Fruit fly (Drosophila melanogaster) whole organism, embryonic: ENCODE data around the gene Wsck.

Source experiments
- ATbp ChIP-seq: fragments of 200-800 bp; sonication (Bioruptor generic); optimal IDR thresholded peaks from 2 replicates; lab custom pipeline; 2017; ENCODE audit warnings: missing biosample characterization, mild to moderate bottlenecking, missing genetic modification characterization, missing genetic modification reagents
- Bdp1 ChIP-seq: fragments of 200-800 bp; sonication (Bioruptor generic); optimal IDR thresholded peaks from 3 replicates; lab custom pipeline; 2016; ENCODE audit warnings: missing biosample characterization, missing genetic modification characterization
- CG10654 ChIP-seq: fragments of 200-800 bp; sonication (Bioruptor generic); optimal IDR thresholded peaks from 2 replicates; lab custom pipeline; 2016; ENCODE audit warnings: missing biosample characterization, missing genetic modification characterization
- CG12104 ChIP-seq: fragments of 200-800 bp; sonication (Bioruptor generic); optimal IDR thresholded peaks from 3 replicates; lab custom pipeline; 2016; ENCODE audit warnings: missing biosample characterization, missing genetic modification characterization
- CG12219 ChIP-seq: fragments of 200-800 bp; sonication (Bioruptor generic); optimal IDR thresholded peaks from 3 replicates; lab custom pipeline; 2018; ENCODE audit warnings: missing biosample characterization, mild to moderate bottlenecking, missing genetic modification characterization
- CG1233 ChIP-seq: fragments of 200-800 bp; sonication (Bioruptor generic); optimal IDR thresholded peaks from 4 replicates; lab custom pipeline; 2018; ENCODE audit warnings: missing biosample characterization, mild to moderate bottlenecking, missing genetic modification characterization
- CG12391 ChIP-seq: fragments of 200-800 bp; sonication (Bioruptor generic); optimal IDR thresholded peaks from 3 replicates; lab custom pipeline; 2018; ENCODE audit warnings: missing biosample characterization, mild to moderate bottlenecking, missing genetic modification characterization, moderate library complexity
- CG13424 ChIP-seq: fragments of 200-800 bp; sonication (Bioruptor generic); optimal IDR thresholded peaks from 2 replicates; lab custom pipeline; 2019; ENCODE audit warnings: missing biosample characterization, mild to moderate bottlenecking, missing genetic modification characterization, moderate library complexity
- CG14710 ChIP-seq: fragments of 200-800 bp; sonication (Bioruptor generic); optimal IDR thresholded peaks from 3 replicates; lab custom pipeline; 2019; ENCODE audit warnings: missing biosample characterization, mild to moderate bottlenecking, missing genetic modification characterization, moderate library complexity
- CG15479 ChIP-seq: fragments of 200-800 bp; sonication (Bioruptor generic); optimal IDR thresholded peaks from 3 replicates; lab custom pipeline; 2019; ENCODE audit warnings: missing biosample characterization, mild to moderate bottlenecking, missing genetic modification characterization, moderate library complexity
- CG17568 ChIP-seq: fragments of 200-800 bp; sonication (Bioruptor generic); optimal IDR thresholded peaks from 2 replicates; lab custom pipeline; 2018; ENCODE audit warnings: missing biosample characterization, mild to moderate bottlenecking, missing genetic modification characterization, moderate library complexity
- CG31388 ChIP-seq: fragments of 200-800 bp; sonication (Bioruptor generic); optimal IDR thresholded peaks from 2 replicates; lab custom pipeline; 2016; ENCODE audit warnings: missing biosample characterization, missing genetic modification characterization
- CG31441 ChIP-seq: fragments of 200-800 bp; sonication (Bioruptor generic); IDR thresholded peaks from 2 replicates; pipeline ENCODE4 v1.3.6; 2022; ENCODE audit warnings: missing biosample characterization, missing genetic modification characterization
- CG3163 ChIP-seq: fragments of 200-800 bp; sonication (Bioruptor generic); optimal IDR thresholded peaks from 3 replicates; lab custom pipeline; 2016; ENCODE audit warnings: missing biosample characterization, missing genetic modification characterization
- CG34376 ChIP-seq: fragments of 200-800 bp; sonication (Bioruptor generic); optimal IDR thresholded peaks from 2 replicates; lab custom pipeline; 2018; ENCODE audit warnings: missing biosample characterization, mild to moderate bottlenecking, missing genetic modification characterization
- CG3847 ChIP-seq: fragments of 200-800 bp; sonication (Bioruptor generic); IDR thresholded peaks from 2 replicates; pipeline ENCODE4 v1.3.6; 2022; ENCODE audit warnings: missing biosample characterization, missing genetic modification characterization
- CG6654 ChIP-seq: fragments of 200-800 bp; sonication (Bioruptor generic); optimal IDR thresholded peaks from 2 replicates; lab custom pipeline; 2017; ENCODE audit warnings: missing biosample characterization, mild to moderate bottlenecking, missing genetic modification characterization
- CG7271 ChIP-seq: fragments of 200-800 bp; sonication (Bioruptor generic); optimal IDR thresholded peaks from 2 replicates; lab custom pipeline; 2018; ENCODE audit warnings: missing biosample characterization, mild to moderate bottlenecking, missing genetic modification characterization, moderate library complexity
- CG7357 ChIP-seq: fragments of 200-800 bp; sonication (Bioruptor generic); IDR thresholded peaks from 3 replicates; pipeline ENCODE4 v1.3.6; 2022; ENCODE audit warnings: missing biosample characterization, missing genetic modification characterization
- CG8478 ChIP-seq: fragments of >200 bp; optimal IDR thresholded peaks from 2 replicates; lab custom pipeline; 2018
- CTCF ChIP-seq: fragments of 200-800 bp; sonication (Bioruptor generic); optimal IDR thresholded peaks from 2 replicates; lab custom pipeline; 2017; ENCODE audit warnings: missing biosample characterization, mild to moderate bottlenecking, missing genetic modification characterization, moderate library complexity
- Doc3 ChIP-seq: fragments of 200-800 bp; sonication (Bioruptor generic); IDR thresholded peaks from 3 replicates; pipeline ENCODE4 v1.3.6; 2022; ENCODE audit warnings: missing biosample characterization, missing genetic modification characterization; ENCODE audit not compliant: partially characterized antibody
- Ets97D ChIP-seq: fragments of 200-800 bp; sonication (Bioruptor generic); optimal IDR thresholded peaks from 3 replicates; lab custom pipeline; 2016; ENCODE audit warnings: missing biosample characterization, missing genetic modification characterization
- Fer3 ChIP-seq: fragments of 200-800 bp; sonication (Bioruptor generic); optimal IDR thresholded peaks from 2 replicates; lab custom pipeline; 2018; ENCODE audit warnings: missing biosample characterization, mild to moderate bottlenecking, missing genetic modification characterization, moderate library complexity
- HLH54F ChIP-seq: fragments of 200-800 bp; sonication (Bioruptor generic); optimal IDR thresholded peaks from 3 replicates; lab custom pipeline; 2016; ENCODE audit warnings: missing biosample characterization, missing genetic modification characterization
- Hr3 ChIP-seq: fragments of 200-800 bp; sonication (Bioruptor generic); optimal IDR thresholded peaks from 3 replicates; lab custom pipeline; 2016; ENCODE audit warnings: missing biosample characterization, missing genetic modification characterization
- MBD-R2 ChIP-seq: fragments of 200-800 bp; sonication (Bioruptor generic); IDR thresholded peaks from 2 replicates; pipeline ENCODE4 v1.3.6; 2022; ENCODE audit warnings: missing biosample characterization, missing genetic modification characterization
- MESR4 ChIP-seq: fragments of 200-800 bp; sonication (Bioruptor generic); optimal IDR thresholded peaks from 2 replicates; lab custom pipeline; 2018; ENCODE audit warnings: missing biosample characterization, mild to moderate bottlenecking, missing genetic modification characterization, moderate library complexity
- NC2α ChIP-seq: fragments of 200-800 bp; sonication (Bioruptor generic); optimal IDR thresholded peaks from 2 replicates; lab custom pipeline; 2016; ENCODE audit warnings: missing biosample characterization, missing genetic modification characterization
- NK7.1 ChIP-seq: fragments of 200-800 bp; sonication (Bioruptor generic); optimal IDR thresholded peaks from 3 replicates; lab custom pipeline; 2016; ENCODE audit warnings: missing biosample characterization, missing genetic modification characterization
- Spps ChIP-seq: fragments of 200-800 bp; sonication (Bioruptor generic); optimal IDR thresholded peaks from 2 replicates; lab custom pipeline; 2018; ENCODE audit warnings: missing biosample characterization, mild to moderate bottlenecking, missing genetic modification characterization
- bigmax ChIP-seq: fragments of 200-800 bp; sonication (Bioruptor generic); optimal IDR thresholded peaks from 2 replicates; lab custom pipeline; 2018; ENCODE audit warnings: missing biosample characterization, mild to moderate bottlenecking, missing genetic modification characterization
- br ChIP-seq: fragments of >200 bp; optimal IDR thresholded peaks from 2 replicates; lab custom pipeline; 2017
- btn ChIP-seq: fragments of 200-800 bp; sonication (Bioruptor generic); optimal IDR thresholded peaks from 2 replicates; lab custom pipeline; 2016; ENCODE audit warnings: missing biosample characterization, missing genetic modification characterization
- cg ChIP-seq: fragments of 200-800 bp; sonication (Bioruptor generic); optimal IDR thresholded peaks from 3 replicates; lab custom pipeline; 2019; ENCODE audit warnings: missing biosample characterization, mild to moderate bottlenecking, missing genetic modification characterization, moderate library complexity
- crc ChIP-seq: fragments of 200-800 bp; sonication (Bioruptor generic); optimal IDR thresholded peaks from 2 replicates; lab custom pipeline; 2016; ENCODE audit warnings: missing biosample characterization, missing genetic modification characterization
- croc ChIP-seq: fragments of 200-800 bp; sonication (Bioruptor generic); conservative IDR thresholded peaks from 3 replicates; pipeline ENCODE4 v1.3.6; 2022; ENCODE audit warnings: missing biosample characterization, missing genetic modification characterization
- dimm ChIP-seq: fragments of 200-800 bp; sonication (Bioruptor generic); IDR thresholded peaks from 2 replicates; pipeline ENCODE4 v1.3.6; 2022; ENCODE audit warnings: missing biosample characterization, missing genetic modification characterization
- ems ChIP-seq: fragments of 200-800 bp; sonication (Bioruptor generic); optimal IDR thresholded peaks from 3 replicates; lab custom pipeline; 2016; ENCODE audit warnings: missing biosample characterization, missing genetic modification characterization
- en ChIP-seq: fragments of 200-800 bp; sonication (Bioruptor generic); optimal IDR thresholded peaks from 2 replicates; lab custom pipeline; 2016; ENCODE audit warnings: missing biosample characterization, missing genetic modification characterization
- gsb ChIP-seq: fragments of 200-800 bp; sonication (Bioruptor generic); IDR thresholded peaks from 2 replicates; pipeline ENCODE4 v1.3.6; 2022; ENCODE audit warnings: missing biosample characterization, missing genetic modification characterization
- inv ChIP-seq: fragments of 200-800 bp; sonication (Bioruptor generic); IDR thresholded peaks from 2 replicates; pipeline ENCODE4 v1.3.6; 2022; ENCODE audit warnings: missing biosample characterization, missing genetic modification characterization; ENCODE audit not compliant: partially characterized antibody
- lilli ChIP-seq: fragments of 200-800 bp; sonication (Bioruptor generic); optimal IDR thresholded peaks from 3 replicates; lab custom pipeline; 2016; ENCODE audit warnings: missing biosample characterization, missing genetic modification characterization
- nom ChIP-seq: fragments of 200-800 bp; sonication (Bioruptor generic); optimal IDR thresholded peaks from 2 replicates; lab custom pipeline; 2017; ENCODE audit warnings: missing biosample characterization, missing genetic modification characterization, mild to moderate bottlenecking, moderate library complexity, missing genetic modification reagents
- phol ChIP-seq: fragments of 200-800 bp; sonication (Bioruptor generic); optimal IDR thresholded peaks from 3 replicates; lab custom pipeline; 2018; ENCODE audit warnings: missing biosample characterization, mild to moderate bottlenecking, missing genetic modification characterization, moderate library complexity
- rib ChIP-seq: fragments of 200-800 bp; sonication (Bioruptor generic); IDR thresholded peaks from 2 replicates; pipeline ENCODE4 v1.3.6; 2022; ENCODE audit warnings: missing biosample characterization, missing genetic modification characterization
- run ChIP-seq: fragments of 200-800 bp; sonication (Bioruptor generic); optimal IDR thresholded peaks from 3 replicates; lab custom pipeline; 2018; ENCODE audit warnings: missing biosample characterization, mild to moderate bottlenecking, missing genetic modification characterization
- schlank ChIP-seq: fragments of 200-800 bp; sonication (Bioruptor generic); optimal IDR thresholded peaks from 2 replicates; lab custom pipeline; 2018; ENCODE audit warnings: missing biosample characterization, mild to moderate bottlenecking, missing genetic modification characterization
- sim ChIP-seq: fragments of 200-800 bp; sonication (Bioruptor generic); IDR thresholded peaks from 2 replicates; pipeline ENCODE4 v1.3.6; 2022; ENCODE audit warnings: missing biosample characterization, missing genetic modification characterization
- so ChIP-seq: fragments of 200-800 bp; sonication (Bioruptor generic); IDR thresholded peaks from 3 replicates; pipeline ENCODE4 v1.3.6; 2022; ENCODE audit warnings: missing biosample characterization, missing genetic modification characterization
- tll ChIP-seq, 2 experiments: fragments of 200-800 bp in 1 of 2; fragments of >200 bp in 1 of 2; sonication (Bioruptor generic) in 1 of 2; optimal IDR thresholded peaks; 2 replicates each; lab custom pipeline; 2017 to 2019; ENCODE audit warnings: missing biosample characterization in 2 of 2, missing genetic modification characterization in 2 of 2, mild to moderate bottlenecking in 1 of 2, moderate library complexity in 1 of 2
- zen ChIP-seq: fragments of 200-800 bp; sonication (Bioruptor generic); optimal IDR thresholded peaks from 3 replicates; lab custom pipeline; 2018; ENCODE audit warnings: missing biosample characterization, mild to moderate bottlenecking, missing genetic modification characterization, moderate library complexity

Gene Wsck

DNA sequence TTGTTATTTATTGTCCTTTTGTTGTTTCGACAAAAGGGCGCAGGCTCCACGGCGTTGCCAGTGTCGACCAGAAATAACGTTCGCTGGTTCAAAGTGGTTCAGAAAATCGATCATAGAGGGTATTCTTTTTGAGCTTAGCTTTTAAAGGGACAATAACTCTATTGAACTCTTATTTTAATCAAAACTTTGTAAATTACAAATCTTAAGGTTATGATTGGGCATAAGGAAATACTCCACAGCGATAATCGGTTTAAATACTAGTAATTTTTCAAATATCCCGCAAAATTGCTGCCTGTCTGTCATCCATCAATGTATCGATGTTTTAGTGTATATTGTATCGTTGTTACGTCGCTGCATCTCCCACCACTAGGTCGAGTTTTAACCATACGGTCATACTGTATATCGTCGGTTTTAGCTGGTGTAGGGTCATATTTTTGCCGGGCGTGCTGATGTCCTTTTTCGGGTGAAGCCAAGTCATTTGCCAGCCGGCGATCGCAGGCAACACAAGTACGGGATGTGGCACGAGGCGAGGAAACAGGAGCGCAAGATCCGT is 25.0 kb upstream of the Wsck start, which contains the start of the genes CG31125 and CG6695 (continued):
- TF ChIP-seq zen (tag; lab: Kevin White, UChicago) (peak; percentile 56), MESR4 (peak; percentile 46), Hr3 (GFP tag; lab: Kevin White, UChicago) (peak; percentile 33), run (no peak), CG6654 (GFP tag; lab: Kevin White, UChicago) (no peak), Ets97D (GFP tag; lab: Kevin White, UChicago) (peak; percentile 82), so (no peak), inv (GFP tag; lab: Robert Waterston, UW) (peak; percentile 81), CG3847 (GFP tag; lab: Robert Waterston, UW) (peak; percentile 56), sim (GFP tag; lab: Robert Waterston, UW) (no peak), Fer3 (tag; lab: Kevin White, UChicago) (no peak), rib (GFP tag; lab: Robert Waterston, UW) (no peak), croc (no peak), Bdp1 (GFP tag; lab: Kevin White, UChicago) (peak; percentile 25), CG13424 (peak; percentile 52), CG12104 (GFP tag; lab: Kevin White, UChicago) (peak; percentile 22), CG17568 (GFP tag; lab: Kevin White, UChicago) (no peak), NC2α (GFP tag; lab: Kevin White, UChicago) (no peak), dimm (GFP tag; lab: Robert Waterston, UW) (no peak), br (lab: Kevin White, UChicago) (no peak), CG12391 (tag; lab: Kevin White, UChicago) (peak; percentile 64), CG7357 (GFP tag; lab: Robert Waterston, UW) (no peak), Doc3 (GFP tag; lab: Robert Waterston, UW) (peak; percentile 74), Spps (tag; lab: Kevin White, UChicago) (no peak), tll (GFP tag; optimal IDR thresholded peaks at IDR 0.05; lab: Kevin White, UChicago) (peak; percentile 44), phol (tag; lab: Kevin White, UChicago) (peak; percentile 82), CG12219 (GFP tag; lab: Kevin White, UChicago) (no peak), NK7.1 (GFP tag; lab: Kevin White, UChicago) (peak; percentile 51), crc (GFP tag; lab: Kevin White, UChicago) (no peak), CG10654 (GFP tag; lab: Kevin White, UChicago) (peak; percentile 40), MBD-R2 (peak; percentile 80), CG14710 (tag; lab: Kevin White, UChicago) (peak; percentile 75), gsb (GFP tag; lab: Robert Waterston, UW) (no peak), cg (GFP tag; lab: Kevin White, UChicago) (no peak), CG34376 (GFP tag; lab: Kevin White, UChicago) (peak; percentile 25), bigmax (GFP tag; lab: Kevin White, UChicago) (no peak), schlank (tag; lab: Kevin White, UChicago) (no peak), CTCF (GFP tag; lab: Kevin White, UChicago) (no peak), CG31388 (no peak), CG8478 (lab: Kevin White, UChicago) (no peak), lilli (GFP tag; lab: Kevin White, UChicago) (peak; percentile 82), CG1233 (GFP tag; lab: Kevin White, UChicago) (peak; percentile 24), CG3163 (peak; percentile 59), CG15479 (GFP tag; lab: Kevin White, UChicago) (no peak), en (GFP tag; lab: Kevin White, UChicago) (no peak), btn (GFP tag; lab: Kevin White, UChicago) (no peak), ems (GFP tag; lab: Kevin White, UChicago) (peak; percentile 60), ATbp (no peak), nom (no peak), CG31441 (GFP tag; lab: Robert Waterston, UW) (no peak), CG7271 (no peak), HLH54F (GFP tag; lab: Kevin White, UChicago) (peak; percentile 60)
